In the genomic region with DNA sequence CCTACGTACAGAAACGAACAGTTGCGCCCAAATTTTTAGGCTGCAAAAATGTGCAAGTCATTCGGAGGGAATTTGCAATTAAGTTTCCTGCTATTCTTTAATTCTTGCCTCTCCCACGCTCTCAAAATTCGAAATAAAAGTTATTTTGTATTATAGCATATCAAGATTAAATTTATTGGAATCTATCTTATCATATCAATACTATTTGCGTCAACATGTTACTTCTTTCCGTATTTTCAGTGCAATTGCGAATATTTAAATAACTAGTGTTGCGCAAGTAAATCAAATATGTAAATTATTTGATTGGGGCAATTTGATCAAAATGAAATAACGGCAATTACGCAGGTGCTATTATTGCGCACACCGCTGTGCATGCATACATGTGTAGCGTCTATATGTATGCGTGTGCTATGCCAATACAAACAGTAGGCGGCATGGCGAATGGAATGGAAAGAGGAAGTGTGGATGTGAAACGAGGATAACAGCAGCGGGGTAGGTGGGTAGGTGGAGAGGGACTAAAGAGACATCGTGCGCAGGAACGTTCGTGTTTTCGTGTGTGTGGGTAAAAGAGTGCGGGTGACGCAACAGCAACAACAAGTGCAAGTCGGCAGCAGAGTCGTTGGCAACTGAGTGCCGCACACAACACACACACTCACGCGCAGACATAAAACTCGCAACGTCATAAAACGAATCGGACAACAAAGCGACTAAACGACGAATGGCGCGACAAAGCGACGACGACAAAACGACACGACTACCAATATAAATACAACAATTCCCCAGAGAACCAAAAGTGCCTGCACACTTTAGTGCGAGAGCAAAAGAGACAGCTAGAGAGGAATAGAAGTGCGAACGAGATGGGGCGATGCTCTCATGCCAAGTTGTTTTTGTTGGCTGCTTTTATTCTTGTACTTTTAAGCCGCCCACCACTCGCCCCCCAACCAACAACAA, we compare ENCODE assay signal across 5 fruit fly cellular contexts.
TF ChIP-seq lines count a peak whose summit lies in the region.

No protein-coding gene starts in this region.

TF ChIP-seq in whole organism, adult, 20 proteins besides CTCF, POLR2A, EP300 and RAD21 (continued from another document):
- TF ChIP-seq toe (GFP tag; optimal IDR thresholded peaks at IDR 0.05; lab: Kevin White, UChicago) (peak; percentile 73), Crg-1 (GFP tag; optimal IDR thresholded peaks at IDR 0.05; lab: Kevin White, UChicago) (peak; percentile 91), Clk (GFP tag; optimal IDR thresholded peaks at IDR 0.05; lab: Kevin White, UChicago) (peak; percentile 78), tj (GFP tag; optimal IDR thresholded peaks at IDR 0.05; lab: Kevin White, UChicago) (peak; percentile 60), bab1 (GFP tag; optimal IDR thresholded peaks at IDR 0.05; lab: Kevin White, UChicago) (peak; percentile 90), pad (GFP tag; optimal IDR thresholded peaks at IDR 0.05; lab: Kevin White, UChicago) (peak; percentile 90)
TF ChIP-seq in whole organism, adult: peak in this region for 20.

TF ChIP-seq in whole organism, embryonic, 481 proteins besides CTCF, POLR2A, EP300 and RAD21 (continued from another document and continues in another):
- peak; percentile 93 for TF ChIP-seq CG12219 (GFP tag; optimal IDR thresholded peaks at IDR 0.05; lab: Kevin White, UChicago)
- TF ChIP-seq CG10366 (GFP tag; IDR thresholded peaks at IDR 0.05; lab: Robert Waterston, UW): 0 out of 2 replicates have a peak, but pooled peaks have one; percentile 74
- TF ChIP-seq CG31441 (GFP tag; IDR thresholded peaks at IDR 0.05; lab: Robert Waterston, UW): peak; percentile 87
- TF ChIP-seq CG7987 (GFP tag; optimal IDR thresholded peaks at IDR 0.05; lab: Kevin White, UChicago): peak; percentile 64
- no peak; the same call in none of the 2 replicates for TF ChIP-seq klu (GFP tag; IDR thresholded peaks at IDR 0.05; lab: Robert Waterston, UW)
- 0 out of 2 replicates have a peak, but pooled peaks have one; percentile 43 for TF ChIP-seq peb (GFP tag; IDR thresholded peaks at IDR 0.05; lab: Robert Waterston, UW)
- TF ChIP-seq nau (GFP tag; optimal IDR thresholded peaks at IDR 0.05; lab: Kevin White, UChicago): peak; percentile 94
- TF ChIP-seq Sox102F (GFP tag; optimal IDR thresholded peaks at IDR 0.05; lab: Kevin White, UChicago): peak; percentile 93
- TF ChIP-seq B-H1 (GFP tag; IDR thresholded peaks at IDR 0.05; lab: Robert Waterston, UW): peak; percentile 73
- peak; percentile 46 for TF ChIP-seq CG8765 (GFP tag; IDR thresholded peaks at IDR 0.05; lab: Robert Waterston, UW)
- TF ChIP-seq cwo (GFP tag; optimal IDR thresholded peaks at IDR 0.05; lab: Kevin White, UChicago): peak; percentile 84
- TF ChIP-seq salm (tag; optimal IDR thresholded peaks at IDR 0.05; lab: Kevin White, UChicago): peak; percentile 89
- peak; percentile 87 for TF ChIP-seq nerfin-1 (tag; optimal IDR thresholded peaks at IDR 0.05; lab: Kevin White, UChicago)
- peak; percentile 94 for TF ChIP-seq CG15479 (GFP tag; optimal IDR thresholded peaks at IDR 0.05; lab: Kevin White, UChicago)
- peak; percentile 91 for TF ChIP-seq dysf (GFP tag; IDR thresholded peaks at IDR 0.05; lab: Robert Waterston, UW)
- peak; percentile 83 for TF ChIP-seq kah (GFP tag; optimal IDR thresholded peaks at IDR 0.05; lab: Kevin White, UChicago)
- peak; percentile 88 to 93 for TF ChIP-seq chif (GFP tag; optimal IDR thresholded peaks at IDR 0.05; lab: Kevin White, UChicago)
- TF ChIP-seq ab (GFP tag; optimal IDR thresholded peaks at IDR 0.05; lab: Kevin White, UChicago): peak; percentile 84
- TF ChIP-seq CG9876 (GFP tag; optimal IDR thresholded peaks at IDR 0.05; lab: Kevin White, UChicago): peak; percentile 74
- TF ChIP-seq HLH4C (GFP tag; IDR thresholded peaks at IDR 0.05; lab: Robert Waterston, UW; ENCODE audit: partially characterized antibody): no peak
- peak; percentile 80 for TF ChIP-seq fd64A (GFP tag; optimal IDR thresholded peaks at IDR 0.05; lab: Kevin White, UChicago)
- peak; percentile 67 for TF ChIP-seq CG17802 (tag; optimal IDR thresholded peaks at IDR 0.05; lab: Kevin White, UChicago)
- TF ChIP-seq CG10209 (GFP tag; optimal IDR thresholded peaks at IDR 0.05; lab: Kevin White, UChicago): peak; percentile 90
- TF ChIP-seq al (GFP tag; IDR thresholded peaks at IDR 0.05; lab: Robert Waterston, UW): peak; percentile 73
- peak; percentile 47 for TF ChIP-seq MTF-1 (GFP tag; optimal IDR thresholded peaks at IDR 0.05; lab: Kevin White, UChicago; ENCODE audit: borderline replicate concordance)
- peak; percentile 94 for TF ChIP-seq CG10979 (tag; optimal IDR thresholded peaks at IDR 0.05; lab: Kevin White, UChicago)
- TF ChIP-seq esg (GFP tag; conservative IDR thresholded peaks at IDR 0.05; lab: Robert Waterston, UW): peak; percentile 83

TF ChIP-seq in whole organism, prepupa, 60 proteins besides CTCF, POLR2A, EP300 and RAD21 (continued from another document and continues in another):
- TF ChIP-seq Smox (GFP tag; optimal IDR thresholded peaks at IDR 0.05; lab: Kevin White, UChicago) (peak; percentile 95), ss (GFP tag; optimal IDR thresholded peaks at IDR 0.05; lab: Kevin White, UChicago) (peak; percentile 82 to 95), CG11762 (GFP tag; optimal IDR thresholded peaks at IDR 0.05; lab: Kevin White, UChicago; ENCODE audit: insufficient read depth) (peak; percentile 95), CG7368 (GFP tag; optimal IDR thresholded peaks at IDR 0.05; lab: Kevin White, UChicago) (peak; percentile 85), Gug (GFP tag; IDR thresholded peaks at IDR 0.05; lab: Robert Waterston, UW) (peak; percentile 51), OdsH (GFP tag; optimal IDR thresholded peaks at IDR 0.05; lab: Kevin White, UChicago) (peak; percentile 96), CG6792 (GFP tag; optimal IDR thresholded peaks at IDR 0.05; lab: Kevin White, UChicago) (peak; percentile 96), CG3032 (tag; optimal IDR thresholded peaks at IDR 0.05; lab: Kevin White, UChicago) (peak; percentile 94), CG10631 (GFP tag; optimal IDR thresholded peaks at IDR 0.05; lab: Kevin White, UChicago) (peak; percentile 96), fd59A (GFP tag; optimal IDR thresholded peaks at IDR 0.05; lab: Kevin White, UChicago) (peak; percentile 98), Ets21C (GFP tag; optimal IDR thresholded peaks at IDR 0.05; lab: Kevin White, UChicago) (peak; percentile 94), Ets96B (tag; optimal IDR thresholded peaks at IDR 0.05; lab: Kevin White, UChicago) (peak; percentile 86), CG1621 (tag; optimal IDR thresholded peaks at IDR 0.05; lab: Kevin White, UChicago) (peak; percentile 55), fkh (GFP tag; optimal IDR thresholded peaks at IDR 0.05; lab: Kevin White, UChicago) (peak; percentile 77), CG4318 (GFP tag; optimal IDR thresholded peaks at IDR 0.05; lab: Kevin White, UChicago) (peak; percentile 95), Hr4 (GFP tag; optimal IDR thresholded peaks at IDR 0.05; lab: Kevin White, UChicago) (peak; percentile 93), CG15336 (GFP tag; IDR thresholded peaks at IDR 0.05; lab: Robert Waterston, UW) (peak; percentile 62), CG32006 (GFP tag; optimal IDR thresholded peaks at IDR 0.05; lab: Kevin White, UChicago) (peak; percentile 98), net (GFP tag; optimal IDR thresholded peaks at IDR 0.05; lab: Kevin White, UChicago) (peak; percentile 89), CG8632 (GFP tag; optimal IDR thresholded peaks at IDR 0.05; lab: Kevin White, UChicago) (peak; percentile 96), dac (GFP tag; optimal IDR thresholded peaks at IDR 0.05; lab: Kevin White, UChicago) (peak; percentile 86), vri (GFP tag; optimal IDR thresholded peaks at IDR 0.05; lab: Kevin White, UChicago) (peak; percentile 98), Eip75B (GFP tag; optimal IDR thresholded peaks at IDR 0.05; lab: Kevin White, UChicago) (peak; percentile 95), CG9139 (GFP tag; optimal IDR thresholded peaks at IDR 0.05; lab: Kevin White, UChicago) (peak; percentile 54), CG31627 (GFP tag; optimal IDR thresholded peaks at IDR 0.05; lab: Kevin White, UChicago) (peak; percentile 97), Eip78C (GFP tag; lab: Kevin White, UChicago) (peak; percentile 99), Lpt (GFP tag; optimal IDR thresholded peaks at IDR 0.05; lab: Kevin White, UChicago) (peak; percentile 58), Sox102F (GFP tag; optimal IDR thresholded peaks at IDR 0.05; lab: Kevin White, UChicago) (peak; percentile 93), CG10669 (GFP tag; optimal IDR thresholded peaks at IDR 0.05; lab: Kevin White, UChicago) (peak; percentile 96)

TF ChIP-seq in whole organism, pupa, 21 proteins besides CTCF, POLR2A, EP300 and RAD21 (continued from another document):
- peak; percentile 82 for TF ChIP-seq CG34367 (tag; optimal IDR thresholded peaks at IDR 0.05; lab: Kevin White, UChicago)
- peak; percentile 39; the same call in 1 of the 2 replicates for TF ChIP-seq CG12605 (GFP tag; IDR thresholded peaks at IDR 0.05; lab: Robert Waterston, UW)
- TF ChIP-seq rn (GFP tag; IDR thresholded peaks at IDR 0.05; lab: Robert Waterston, UW): no peak
- TF ChIP-seq Pif1A (GFP tag; optimal IDR thresholded peaks at IDR 0.05; lab: Kevin White, UChicago): peak; percentile 89
- peak; percentile 95 for TF ChIP-seq CG9948 (tag; optimal IDR thresholded peaks at IDR 0.05; lab: Kevin White, UChicago)

TF ChIP-seq in whole organism, wandering third instar larva, 38 proteins besides CTCF, POLR2A, EP300 and RAD21 (continued from another document):
- TF ChIP-seq rgr (GFP tag; optimal IDR thresholded peaks at IDR 0.05; lab: Kevin White, UChicago) (peak; percentile 90), Myc (optimal IDR thresholded peaks at IDR 0.05; lab: Kevin White, UChicago) (no peak), Jra (GFP tag; optimal IDR thresholded peaks at IDR 0.05; lab: Kevin White, UChicago) (peak; percentile 56), jim (GFP tag; optimal IDR thresholded peaks at IDR 0.05; lab: Kevin White, UChicago) (peak; percentile 92), Mio (GFP tag; optimal IDR thresholded peaks at IDR 0.05; lab: Kevin White, UChicago) (peak; percentile 24), dsf (GFP tag; optimal IDR thresholded peaks at IDR 0.05; lab: Kevin White, UChicago; ENCODE audit: borderline replicate concordance) (peak; percentile 81), Sp1 (GFP tag; optimal IDR thresholded peaks at IDR 0.05; lab: Kevin White, UChicago) (peak; percentile 98), ey (GFP tag; optimal IDR thresholded peaks at IDR 0.05; lab: Kevin White, UChicago) (peak; percentile 96), Dif (GFP tag; optimal IDR thresholded peaks at IDR 0.05; lab: Kevin White, UChicago; ENCODE audit: partially characterized antibody) (peak; percentile 57), fru (GFP tag; optimal IDR thresholded peaks at IDR 0.05; lab: Kevin White, UChicago) (peak; percentile 94), N (GFP tag; optimal IDR thresholded peaks at IDR 0.05; lab: Kevin White, UChicago) (no peak), Hr83 (GFP tag; optimal IDR thresholded peaks at IDR 0.05; lab: Kevin White, UChicago; ENCODE audit: poor library complexity, severe bottlenecking) (peak; percentile 93), br (GFP tag; optimal IDR thresholded peaks at IDR 0.05; lab: Kevin White, UChicago) (peak; percentile 92), Rel (GFP tag; optimal IDR thresholded peaks at IDR 0.05; lab: Kevin White, UChicago) (peak; percentile 40), Rel (tag; optimal IDR thresholded peaks at IDR 0.05; lab: Kevin White, UChicago) (peak; percentile 46), Abd-B (GFP tag; optimal IDR thresholded peaks at IDR 0.05; lab: Kevin White, UChicago) (peak; percentile 35), Hr78 (GFP tag; optimal IDR thresholded peaks at IDR 0.05; lab: Kevin White, UChicago) (no peak), OdsH (GFP tag; optimal IDR thresholded peaks at IDR 0.05; lab: Kevin White, UChicago) (peak; percentile 92), sv (GFP tag; optimal IDR thresholded peaks at IDR 0.05; lab: Kevin White, UChicago) (peak; percentile 95), dmrt93B (GFP tag; optimal IDR thresholded peaks at IDR 0.05; lab: Kevin White, UChicago) (peak; percentile 98), CG32264 (GFP tag; optimal IDR thresholded peaks at IDR 0.05; lab: Kevin White, UChicago) (peak; percentile 72)
